Worm (Caenorhabditis elegans) whole organism, mixed stage, embryonic: ENCODE measurements around the gene F10G2.1.

Source experiments
- ceh-39 ChIP-seq: fragments of 150-350 bp; optimal IDR thresholded peaks from 2 replicates; lab custom pipeline; 2014; ENCODE audit warnings: missing biosample characterization, missing genetic modification characterization
- mep-1 ChIP-seq: fragments of 150-350 bp; optimal IDR thresholded peaks from 2 replicates; lab custom pipeline; 2017; ENCODE audit warnings: missing biosample characterization, missing genetic modification reagents, missing genetic modification characterization, inconsistent platforms
- mls-2 ChIP-seq: sonication (generic microtip); optimal IDR thresholded peaks from 2 replicates; lab custom pipeline; 2016; ENCODE audit warnings: mild to moderate bottlenecking, missing genetic modification characterization, moderate library complexity, missing compliant biosample characterization
- pha-4 ChIP-seq: fragments of 150-350 bp; optimal IDR thresholded peaks from 2 replicates; lab custom pipeline; 2018; ENCODE audit warnings: missing biosample characterization, missing genetic modification reagents, missing genetic modification characterization
- unc-39 ChIP-seq: fragments of 150-350 bp; optimal IDR thresholded peaks from 2 replicates; lab custom pipeline; 2014; ENCODE audit warnings: missing biosample characterization, missing genetic modification characterization

The F10G2.1 gene

DNA sequence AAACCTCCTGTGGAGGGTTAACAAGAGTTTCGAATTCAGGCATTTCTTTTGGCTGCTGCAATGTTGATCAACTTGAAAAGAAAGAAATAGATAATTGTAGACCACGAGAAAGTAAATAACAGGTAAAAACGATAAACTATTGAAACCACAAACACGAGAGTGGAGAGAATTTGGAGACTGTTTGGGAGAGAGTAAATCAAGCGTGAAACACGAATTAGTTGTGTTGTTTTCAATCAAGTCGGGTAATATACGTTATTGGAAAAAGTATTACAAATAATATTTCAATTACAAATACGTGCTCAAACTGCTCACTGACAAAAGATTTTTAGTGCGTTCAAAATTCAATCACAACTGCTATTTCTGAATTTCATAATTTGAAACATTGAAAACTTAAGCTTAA is 48.7 kb downstream of the F10G2.1 start, which contains the start of gene C03G6.17:
Gene C03G6.17 (minus strand): TSS at position 101 of the 400 bp plus-strand sequence.
- TF ChIP-seq ceh-39 = no peak
- TF ChIP-seq unc-39 = no peak
- no peak for TF ChIP-seq mep-1 (tag; lab: Kevin White, UChicago)
- TF ChIP-seq mls-2 (tag; lab: Kevin White, UChicago) = no peak
- TF ChIP-seq pha-4 (tag; lab: Kevin White, UChicago) = no peak
